Worm (Caenorhabditis elegans): ENCODE measurements around the gene glt-6.
A peak's percentile ranks its signal among the peaks of the same experiment; 100 is the strongest.

glt-6 gene

DNA sequence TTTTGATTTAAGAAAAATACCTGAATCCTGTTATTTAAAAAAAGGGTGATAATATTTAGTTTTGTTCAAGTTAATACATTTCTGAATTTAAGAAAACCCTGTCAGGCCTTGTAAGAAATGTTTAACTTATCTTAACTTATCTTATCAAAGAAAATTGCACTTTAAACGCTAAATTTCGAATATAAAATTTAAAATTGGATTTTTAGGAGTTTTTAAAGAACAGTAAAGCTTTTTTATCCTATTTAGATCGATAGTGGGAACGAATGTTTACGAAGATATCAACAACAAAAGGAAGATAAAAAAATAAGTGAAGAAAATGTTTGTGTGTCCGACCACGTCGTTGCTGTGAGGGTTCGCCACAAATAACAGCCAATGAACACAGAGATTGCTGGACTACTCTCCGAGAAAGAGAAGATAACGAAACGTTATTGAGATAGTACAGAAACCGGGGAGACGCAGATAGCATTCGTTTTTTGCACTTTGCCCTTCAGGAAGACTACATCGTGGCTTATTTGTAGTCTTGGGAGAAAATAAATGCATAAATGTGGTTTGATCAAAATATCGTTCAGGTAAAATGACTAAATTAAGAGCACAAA lies 49.6 kb downstream of the glt-6 start, which contains the start of gene dif-1:
Gene dif-1 (minus strand): TSS at position 51 of the 596 bp plus-strand sequence.
- TF ChIP-seq hlh-8 (tag; optimal IDR thresholded peaks at IDR 0.05) (no peak), elt-2 (tag; optimal IDR thresholded peaks at IDR 0.05) (peak; percentile 82), lim-6 (tag; optimal IDR thresholded peaks at IDR 0.05) (no peak), nfya-1 (tag; optimal IDR thresholded peaks at IDR 0.05) (peak; percentile 33)

DNA sequence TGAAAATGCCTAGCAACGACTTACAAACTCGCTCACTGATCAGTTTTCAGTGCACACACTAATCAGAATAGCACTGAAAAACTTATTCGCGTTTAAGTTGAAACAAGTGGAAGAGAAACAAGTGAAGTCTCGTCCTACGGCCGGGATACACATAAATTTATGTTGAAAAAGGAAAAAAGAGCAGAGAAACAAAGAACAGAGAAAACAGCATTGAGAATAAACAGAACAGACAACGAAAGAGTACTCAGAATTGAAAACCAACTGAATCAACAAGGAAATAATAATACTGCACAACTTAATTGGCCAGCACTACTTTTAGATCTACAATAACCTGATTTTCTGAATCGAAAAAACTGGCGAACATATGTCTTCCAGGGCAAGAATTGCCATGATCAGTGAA lies 50.9 kb downstream of the glt-6 start, which contains the start of gene F49E8.6:
Gene F49E8.6 (minus strand): TSS at position 317 of the 400 bp plus-strand sequence.
- no peak for TF ChIP-seq lim-6 (tag; optimal IDR thresholded peaks at IDR 0.05)
- TF ChIP-seq unc-42 (tag; optimal IDR thresholded peaks at IDR 0.05), result no peak

All from whole organism, late embryonic.